Fruit fly (Drosophila melanogaster): ENCODE measurements around the gene RhoGAP92B.

The RhoGAP92B gene

dm6 chr3R:19908863-19909343 is 3.9 kb downstream of the RhoGAP92B start (continued):
- TF ChIP-seq CG4404 (GFP tag; IDR thresholded peaks at IDR 0.05) (peak; percentile 59), ac (GFP tag; optimal IDR thresholded peaks at IDR 0.05) (no peak), CG31388 (GFP tag; optimal IDR thresholded peaks at IDR 0.05) (peak; percentile 52), CG15601 (tag; optimal IDR thresholded peaks at IDR 0.05) (peak; percentile 45), CG12104 (GFP tag; optimal IDR thresholded peaks at IDR 0.05) (peak; percentile 67), Fer1 (GFP tag; optimal IDR thresholded peaks at IDR 0.05) (peak; percentile 76), cas (GFP tag; IDR thresholded peaks at IDR 0.05) (peak; percentile 67; the same call in 1 of the 2 replicates), az2 (GFP tag; optimal IDR thresholded peaks at IDR 0.05) (peak; percentile 89), Nf-YA (GFP tag; IDR thresholded peaks at IDR 0.05) (peak; percentile 61), Bteb2 (GFP tag; optimal IDR thresholded peaks at IDR 0.05) (peak; percentile 76), CG17829 (tag; optimal IDR thresholded peaks at IDR 0.05) (peak; percentile 47), p53 (GFP tag; optimal IDR thresholded peaks at IDR 0.05) (peak; percentile 6), Ets97D (GFP tag; optimal IDR thresholded peaks at IDR 0.05) (peak; percentile 38), Nf-YC (tag; optimal IDR thresholded peaks at IDR 0.05) (no peak), CG34376 (GFP tag; optimal IDR thresholded peaks at IDR 0.05) (peak; percentile 83), CG6272 (GFP tag; IDR thresholded peaks at IDR 0.05) (peak; percentile 58; the same call in 1 of the 2 replicates), CG14050 (GFP tag; IDR thresholded peaks at IDR 0.05) (peak; percentile 84), hkb (optimal IDR thresholded peaks at IDR 0.05) (no peak), hkb (GFP tag; IDR thresholded peaks at IDR 0.05) (peak; percentile 87), org-1 (GFP tag; optimal IDR thresholded peaks at IDR 0.05) (peak; percentile 77), CG8359 (GFP tag; optimal IDR thresholded peaks at IDR 0.05; ENCODE audit: borderline replicate concordance) (peak; percentile 56), lmd (GFP tag; IDR thresholded peaks at IDR 0.05) (peak; percentile 87), CG11560 (tag; IDR thresholded peaks at IDR 0.05) (peak; percentile 60; the same call in 2 of the 3 replicates), MESR4 (GFP tag; optimal IDR thresholded peaks at IDR 0.05) (no peak), lola (GFP tag; optimal IDR thresholded peaks at IDR 0.05) (peak in 1 of 3 experiments; percentile 11), wor (GFP tag; IDR thresholded peaks at IDR 0.05) (peak; percentile 78), Oli (tag; optimal IDR thresholded peaks at IDR 0.05) (peak; percentile 88), gt (GFP tag; IDR thresholded peaks at IDR 0.05) (no peak; the same call in 1 of the 2 replicates), knrl (GFP tag; IDR thresholded peaks at IDR 0.05; ENCODE audit: partially characterized antibody) (no peak), ase (GFP tag; IDR thresholded peaks at IDR 0.05) (peak; percentile 84), E2f1 (GFP tag; IDR thresholded peaks at IDR 0.05) (peak; percentile 89), toy (GFP tag; IDR thresholded peaks at IDR 0.05) (no peak), CG31441 (GFP tag; IDR thresholded peaks at IDR 0.05) (peak; percentile 75; the same call in 1 of the 2 replicates), unpg (GFP tag; optimal IDR thresholded peaks at IDR 0.05) (peak; percentile 86), Trl (optimal IDR thresholded peaks at IDR 0.05) (no peak), Trl (GFP tag; optimal IDR thresholded peaks at IDR 0.05) (peak; percentile 54), Mrtf (GFP tag; IDR thresholded peaks at IDR 0.05) (peak; percentile 82), CG18619 (GFP tag; optimal IDR thresholded peaks at IDR 0.05) (peak; percentile 77), CG10979 (tag; optimal IDR thresholded peaks at IDR 0.05) (peak; percentile 78), sc (optimal IDR thresholded peaks at IDR 0.05) (no peak), sc (GFP tag; optimal IDR thresholded peaks at IDR 0.05) (peak; percentile 61), Oaz (GFP tag; IDR thresholded peaks at IDR 0.05) (peak; percentile 69), dan (GFP tag; IDR thresholded peaks at IDR 0.05) (no peak), ro (GFP tag; IDR thresholded peaks at IDR 0.05) (peak; percentile 69), Stat92E (GFP tag; optimal IDR thresholded peaks at IDR 0.05) (no peak), Elba2 (GFP tag; optimal IDR thresholded peaks at IDR 0.05) (no peak), cad (GFP tag; optimal IDR thresholded peaks at IDR 0.05) (no peak), CG17568 (GFP tag; optimal IDR thresholded peaks at IDR 0.05) (peak; percentile 77), CG15479 (GFP tag; optimal IDR thresholded peaks at IDR 0.05) (no peak), Lim3 (GFP tag; IDR thresholded peaks at IDR 0.05) (peak; percentile 66), CG7928 (GFP tag; optimal IDR thresholded peaks at IDR 0.05) (no peak), vnd (GFP tag; IDR thresholded peaks at IDR 0.05; ENCODE audit: partially characterized antibody) (no peak)

Measured in whole organism, embryonic.